Fruit fly (Drosophila melanogaster): Measurements from ENCODE around the gene hng3.

hng3 gene

DNA sequence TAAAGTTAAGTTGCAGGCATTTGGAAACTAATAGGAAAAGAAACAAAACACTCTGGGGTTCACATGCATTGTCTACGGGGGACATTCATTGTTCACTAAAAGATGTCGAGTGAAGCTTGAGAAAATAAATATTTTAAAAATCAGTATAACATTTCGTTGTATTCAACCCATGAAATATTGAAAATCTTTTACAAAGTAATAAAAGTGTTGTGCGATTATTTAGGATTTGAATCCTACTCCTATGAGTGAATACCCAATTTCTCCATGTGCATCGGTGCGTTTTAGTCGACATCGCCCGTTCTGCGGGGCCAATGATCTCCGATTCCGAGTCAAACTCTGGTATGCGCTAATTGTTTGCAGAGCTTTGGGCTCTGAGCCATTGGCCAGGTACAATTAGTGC, 677 bp downstream of the hng3 start (continued):
- TF ChIP-seq CG8319 (GFP tag; optimal IDR thresholded peaks at IDR 0.05) (no peak), Sox15 (GFP tag; optimal IDR thresholded peaks at IDR 0.05) (no peak), acj6 (GFP tag; optimal IDR thresholded peaks at IDR 0.05) (peak; percentile 13), Eip75B (GFP tag; optimal IDR thresholded peaks at IDR 0.05) (peak; percentile 46), CG6163 (GFP tag; IDR thresholded peaks at IDR 0.05) (peak; percentile 58; the same call in 2 of the 3 replicates), CG8119 (GFP tag; IDR thresholded peaks at IDR 0.05) (peak; percentile 74), achi (GFP tag; optimal IDR thresholded peaks at IDR 0.05) (no peak), svp (GFP tag) (peak; percentile 62)

DNA sequence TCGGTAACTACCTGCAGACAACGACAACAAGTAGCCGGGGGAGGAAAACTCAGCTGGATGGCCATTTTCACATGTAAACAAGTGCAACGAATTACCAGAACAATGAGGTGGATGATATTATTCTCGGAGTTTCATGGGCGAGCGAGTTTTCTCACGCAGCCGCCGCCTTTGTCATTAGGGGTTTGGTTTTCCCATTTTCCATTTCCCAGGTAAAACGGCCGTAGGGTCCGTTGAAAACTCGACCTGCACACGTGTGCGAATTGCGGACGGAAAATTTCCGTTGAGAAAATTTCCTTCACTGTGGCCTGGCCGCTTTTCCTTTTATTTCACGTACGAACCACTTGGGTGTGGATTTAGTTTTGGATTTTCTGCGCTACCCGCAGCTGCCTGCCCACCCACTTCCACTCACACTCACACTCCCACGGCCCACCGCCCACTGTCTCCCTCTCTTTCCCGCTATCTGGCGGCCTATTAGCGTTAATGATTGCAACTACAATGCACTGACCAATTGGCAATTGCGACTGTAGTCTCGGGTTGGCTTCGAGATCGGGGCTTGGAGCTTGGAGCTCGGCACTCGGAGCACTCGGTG, 1.6 kb downstream of the hng3 start:
- TF ChIP-seq CG7368 (GFP tag; optimal IDR thresholded peaks at IDR 0.05), result no peak
- no peak for TF ChIP-seq Eip93F (GFP tag; optimal IDR thresholded peaks at IDR 0.05)
- no peak for TF ChIP-seq CG8319 (GFP tag; optimal IDR thresholded peaks at IDR 0.05)
- no peak for TF ChIP-seq CG1621 (tag; optimal IDR thresholded peaks at IDR 0.05)
- TF ChIP-seq CG8632 (GFP tag; optimal IDR thresholded peaks at IDR 0.05), result no peak
- TF ChIP-seq fd85E (GFP tag; optimal IDR thresholded peaks at IDR 0.05), result no peak
- no peak for TF ChIP-seq salr (GFP tag; optimal IDR thresholded peaks at IDR 0.05)
- no peak for TF ChIP-seq CG10631 (GFP tag; optimal IDR thresholded peaks at IDR 0.05)
- TF ChIP-seq CG10669 (GFP tag; optimal IDR thresholded peaks at IDR 0.05), result no peak
- no peak for TF ChIP-seq fkh (GFP tag; optimal IDR thresholded peaks at IDR 0.05)
- no peak for TF ChIP-seq Ets21C (GFP tag; optimal IDR thresholded peaks at IDR 0.05)
- TF ChIP-seq Hr4 (GFP tag; optimal IDR thresholded peaks at IDR 0.05), result no peak
- TF ChIP-seq Gug (GFP tag; IDR thresholded peaks at IDR 0.05), result no peak
- no peak for TF ChIP-seq CG6808 (GFP tag; optimal IDR thresholded peaks at IDR 0.05)
- no peak for TF ChIP-seq Hr38 (GFP tag; optimal IDR thresholded peaks at IDR 0.05)
- TF ChIP-seq CG8119 (GFP tag; IDR thresholded peaks at IDR 0.05), result no peak
- TF ChIP-seq Eip78C (GFP tag), result peak; percentile 17
- TF ChIP-seq CG6854 (GFP tag; optimal IDR thresholded peaks at IDR 0.05), result no peak
- TF ChIP-seq CG6163 (GFP tag; IDR thresholded peaks at IDR 0.05), result peak; percentile 55; the same call in 1 of the 3 replicates
- TF ChIP-seq CG11902 (GFP tag; optimal IDR thresholded peaks at IDR 0.05), result no peak
- no peak for TF ChIP-seq CG3032 (tag; optimal IDR thresholded peaks at IDR 0.05)
- TF ChIP-seq svp (GFP tag), result peak; percentile 33
- TF ChIP-seq Ets96B (tag; optimal IDR thresholded peaks at IDR 0.05), result no peak
- no peak for TF ChIP-seq CG4318 (GFP tag; optimal IDR thresholded peaks at IDR 0.05)
- TF ChIP-seq CG6792 (GFP tag; optimal IDR thresholded peaks at IDR 0.05), result no peak
- no peak for TF ChIP-seq CG11294 (GFP tag; IDR thresholded peaks at IDR 0.05)
- peak; percentile 1 for TF ChIP-seq net (GFP tag; optimal IDR thresholded peaks at IDR 0.05)
- TF ChIP-seq Smox (GFP tag; optimal IDR thresholded peaks at IDR 0.05), result no peak
- TF ChIP-seq CG6276 (GFP tag; optimal IDR thresholded peaks at IDR 0.05), result no peak
- TF ChIP-seq OdsH (GFP tag; optimal IDR thresholded peaks at IDR 0.05), result no peak
- TF ChIP-seq achi (GFP tag; optimal IDR thresholded peaks at IDR 0.05), result no peak
- TF ChIP-seq CG32006 (GFP tag; optimal IDR thresholded peaks at IDR 0.05), result no peak
- TF ChIP-seq Sox14 (GFP tag; optimal IDR thresholded peaks at IDR 0.05), result no peak
- peak; percentile 42; the same call in 1 of the 3 replicates for TF ChIP-seq eg (GFP tag; IDR thresholded peaks at IDR 0.05)
- TF ChIP-seq Lpt (GFP tag; optimal IDR thresholded peaks at IDR 0.05), result no peak
- TF ChIP-seq cyc (GFP tag; optimal IDR thresholded peaks at IDR 0.05), result no peak
- no peak for TF ChIP-seq Sox102F (GFP tag; optimal IDR thresholded peaks at IDR 0.05)
- no peak for TF ChIP-seq vri (GFP tag; optimal IDR thresholded peaks at IDR 0.05)
- TF ChIP-seq dac (GFP tag; optimal IDR thresholded peaks at IDR 0.05), result no peak
- TF ChIP-seq Hr39 (GFP tag; optimal IDR thresholded peaks at IDR 0.05), result no peak
- TF ChIP-seq lz (GFP tag; optimal IDR thresholded peaks at IDR 0.05), result no peak
- no peak for TF ChIP-seq Eip75B (GFP tag; optimal IDR thresholded peaks at IDR 0.05)

All from whole organism, prepupa.